Fruit fly (Drosophila melanogaster) whole organism, embryonic: Measurements from ENCODE around the gene sno.

ENCODE experiments used
- Aef1 ChIP-seq: fragments of 200-800 bp; sonication (Bioruptor generic); IDR thresholded peaks from 3 replicates; pipeline ENCODE4 v1.3.6; 2022; ENCODE audit warnings: missing biosample characterization, missing genetic modification characterization
- Antp ChIP-seq: fragments of 200-800 bp; sonication (Bioruptor generic); optimal IDR thresholded peaks from 3 replicates; lab custom pipeline; 2016; ENCODE audit warnings: missing biosample characterization, missing genetic modification characterization
- CG10147 ChIP-seq: fragments of 200-800 bp; sonication (Bioruptor generic); optimal IDR thresholded peaks from 2 replicates; lab custom pipeline; 2019; ENCODE audit warnings: missing biosample characterization, mild to moderate bottlenecking, missing genetic modification characterization, moderate library complexity
- CG10267 ChIP-seq: fragments of 200-800 bp; sonication (Bioruptor generic); optimal IDR thresholded peaks from 2 replicates; lab custom pipeline; 2018; ENCODE audit warnings: missing biosample characterization, mild to moderate bottlenecking, missing genetic modification characterization, moderate library complexity
- CG10431 ChIP-seq: fragments of 200-800 bp; sonication (Bioruptor generic); optimal IDR thresholded peaks from 3 replicates; lab custom pipeline; 2018; ENCODE audit warnings: missing biosample characterization, mild to moderate bottlenecking, missing genetic modification characterization
- CG12155 ChIP-seq: fragments of 200-800 bp; sonication (Bioruptor generic); optimal IDR thresholded peaks from 3 replicates; lab custom pipeline; 2016; ENCODE audit warnings: missing biosample characterization, missing genetic modification characterization
- CG1233 ChIP-seq: fragments of 200-800 bp; sonication (Bioruptor generic); optimal IDR thresholded peaks from 4 replicates; lab custom pipeline; 2018; ENCODE audit warnings: missing biosample characterization, mild to moderate bottlenecking, missing genetic modification characterization
- CG13123 ChIP-seq: fragments of 200-800 bp; sonication (Bioruptor generic); optimal IDR thresholded peaks from 2 replicates; lab custom pipeline; 2016; ENCODE audit warnings: missing biosample characterization, missing genetic modification characterization
- CG13775 ChIP-seq: fragments of 200-800 bp; sonication (Bioruptor generic); optimal IDR thresholded peaks from 3 replicates; lab custom pipeline; 2017; ENCODE audit warnings: missing biosample characterization, mild to moderate bottlenecking, missing genetic modification characterization
- CG1602 ChIP-seq: fragments of 200-800 bp; sonication (Bioruptor generic); optimal IDR thresholded peaks from 3 replicates; lab custom pipeline; 2016; ENCODE audit warnings: missing biosample characterization, missing genetic modification characterization
- CG17328 ChIP-seq: fragments of 200-800 bp; sonication (Bioruptor generic); IDR thresholded peaks from 2 replicates; pipeline ENCODE4 v1.3.6; 2022; ENCODE audit warnings: missing biosample characterization, missing genetic modification characterization
- CG17568 ChIP-seq: fragments of 200-800 bp; sonication (Bioruptor generic); optimal IDR thresholded peaks from 2 replicates; lab custom pipeline; 2018; ENCODE audit warnings: missing biosample characterization, mild to moderate bottlenecking, missing genetic modification characterization, moderate library complexity
- CG18619 ChIP-seq: fragments of 200-800 bp; sonication (Bioruptor generic); optimal IDR thresholded peaks from 3 replicates; lab custom pipeline; 2017; ENCODE audit warnings: missing biosample characterization, mild to moderate bottlenecking, missing genetic modification characterization
- CG31224 ChIP-seq: fragments of 200-800 bp; sonication (Bioruptor generic); IDR thresholded peaks from 2 replicates; pipeline ENCODE4 v1.3.6; 2022; ENCODE audit warnings: missing biosample characterization, missing genetic modification characterization
- CG32772 ChIP-seq: fragments of 200-800 bp; sonication (Bioruptor generic); IDR thresholded peaks from 2 replicates; pipeline ENCODE4 v1.3.6; 2022; ENCODE audit warnings: missing biosample characterization, missing genetic modification characterization
- CG34376 ChIP-seq: fragments of 200-800 bp; sonication (Bioruptor generic); optimal IDR thresholded peaks from 2 replicates; lab custom pipeline; 2018; ENCODE audit warnings: missing biosample characterization, mild to moderate bottlenecking, missing genetic modification characterization
- CG3847 ChIP-seq: fragments of 200-800 bp; sonication (Bioruptor generic); IDR thresholded peaks from 2 replicates; pipeline ENCODE4 v1.3.6; 2022; ENCODE audit warnings: missing biosample characterization, missing genetic modification characterization
- CG3995 ChIP-seq: fragments of 200-800 bp; sonication (Bioruptor generic); optimal IDR thresholded peaks from 3 replicates; lab custom pipeline; 2016; ENCODE audit warnings: missing biosample characterization, missing genetic modification characterization
- CG4360 ChIP-seq: fragments of 200-800 bp; sonication (Bioruptor generic); IDR thresholded peaks from 2 replicates; pipeline ENCODE4 v1.3.6; 2022; ENCODE audit warnings: missing biosample characterization, missing genetic modification characterization
- CG4854 ChIP-seq: fragments of 200-800 bp; sonication (Bioruptor generic); optimal IDR thresholded peaks from 2 replicates; lab custom pipeline; 2016; ENCODE audit warnings: missing biosample characterization, missing genetic modification characterization, inconsistent platforms
- CG5245 ChIP-seq: fragments of 200-800 bp; sonication (Bioruptor generic); optimal IDR thresholded peaks from 3 replicates; lab custom pipeline; 2016; ENCODE audit warnings: missing biosample characterization, missing genetic modification characterization
- CG6683 ChIP-seq: fragments of 200-800 bp; sonication (Bioruptor generic); optimal IDR thresholded peaks from 2 replicates; lab custom pipeline; 2017; ENCODE audit warnings: missing biosample characterization, mild to moderate bottlenecking, missing genetic modification characterization, missing genetic modification reagents
- CG6689 ChIP-seq: fragments of 200-800 bp; sonication (Bioruptor generic); IDR thresholded peaks from 2 replicates; pipeline ENCODE4 v1.3.6; 2022; ENCODE audit warnings: missing biosample characterization, missing genetic modification characterization
- CG7963 ChIP-seq: fragments of 200-800 bp; sonication (Bioruptor generic); IDR thresholded peaks from 3 replicates; pipeline ENCODE4 v1.3.6; 2022; ENCODE audit warnings: missing biosample characterization, missing genetic modification characterization; ENCODE audit not compliant: partially characterized antibody
- CG8290 ChIP-seq, 3 experiments: fragments of 200-800 bp; sonication (Bioruptor generic); optimal IDR thresholded peaks; 2 replicates each; lab custom pipeline; 2016 to 2019; ENCODE audit warnings: missing biosample characterization in 3 of 3, missing genetic modification characterization in 3 of 3, mild to moderate bottlenecking in 2 of 3, moderate library complexity in 1 of 3
- CG8924 ChIP-seq: fragments of 200-800 bp; optimal IDR thresholded peaks from 3 replicates; lab custom pipeline; 2019; ENCODE audit warnings: missing biosample characterization, mild to moderate bottlenecking, missing genetic modification characterization, moderate library complexity
- CG8944 ChIP-seq: fragments of 200-800 bp; sonication (Bioruptor generic); optimal IDR thresholded peaks from 3 replicates; lab custom pipeline; 2016; ENCODE audit warnings: missing biosample characterization, missing genetic modification characterization
- CG9797 ChIP-seq: fragments of 200-800 bp; sonication (Bioruptor generic); optimal IDR thresholded peaks from 3 replicates; lab custom pipeline; 2018; ENCODE audit warnings: missing biosample characterization, mild to moderate bottlenecking, missing genetic modification characterization
- D ChIP-seq, 2 experiments: fragments of 200-800 bp in 1 of 2; fragments of >200 bp in 1 of 2; sonication (Bioruptor generic) in 1 of 2; optimal IDR thresholded peaks; 2 replicates in 1 of 2; 3 replicates in 1 of 2; lab custom pipeline; 2017; ENCODE audit warnings: mild to moderate bottlenecking in 1 of 2, missing biosample characterization in 1 of 2, missing genetic modification characterization in 1 of 2, missing genetic modification reagents in 1 of 2
- Dad ChIP-seq: fragments of 200-800 bp; sonication (Bioruptor generic); optimal IDR thresholded peaks from 3 replicates; lab custom pipeline; 2016; ENCODE audit warnings: missing biosample characterization, missing genetic modification characterization
- Gsc ChIP-seq: fragments of 200-800 bp; sonication (Bioruptor generic); IDR thresholded peaks from 2 replicates; pipeline ENCODE4 v1.3.6; 2022; ENCODE audit warnings: missing biosample characterization, missing genetic modification characterization
- H2.0 ChIP-seq: fragments of 200-800 bp; sonication (Bioruptor generic); IDR thresholded peaks from 2 replicates; pipeline ENCODE4 v1.3.6; 2022; ENCODE audit warnings: missing biosample characterization, missing genetic modification characterization
- Hmr ChIP-seq: fragments of 200-800 bp; sonication (Bioruptor generic); optimal IDR thresholded peaks from 3 replicates; lab custom pipeline; 2017; ENCODE audit warnings: mild to moderate bottlenecking, missing biosample characterization, missing genetic modification reagents, missing genetic modification characterization
- Hr78 ChIP-seq, 2 experiments: fragments of 200-800 bp in 1 of 2; fragments of >200 bp in 1 of 2; sonication (Bioruptor generic) in 1 of 2; optimal IDR thresholded peaks; 2 replicates each; lab custom pipeline; 2017 to 2019; ENCODE audit warnings: missing biosample characterization in 2 of 2, missing genetic modification characterization in 2 of 2, mild to moderate bottlenecking in 1 of 2, moderate library complexity in 1 of 2
- Kr ChIP-seq: fragments of 200-800 bp; sonication (Bioruptor generic); optimal IDR thresholded peaks from 2 replicates; lab custom pipeline; 2017; ENCODE audit warnings: missing biosample characterization, mild to moderate bottlenecking, missing genetic modification characterization
- Med ChIP-seq: fragments of 200-800 bp; sonication (Bioruptor generic); peaks from one replicate; lab custom pipeline; 2016; ENCODE audit warnings: missing biosample characterization, missing genetic modification characterization, mild to moderate bottlenecking, inconsistent platforms, moderate library complexity
- NFAT ChIP-seq: fragments of 200-800 bp; sonication (Bioruptor generic); IDR thresholded peaks from 2 replicates; pipeline ENCODE4 v1.3.6; 2022; ENCODE audit warnings: missing biosample characterization, missing genetic modification characterization
- amos ChIP-seq: fragments of 200-800 bp; sonication (Bioruptor generic); IDR thresholded peaks from 2 replicates; pipeline ENCODE4 v1.3.6; 2022; ENCODE audit warnings: missing biosample characterization, missing genetic modification characterization; ENCODE audit not compliant: partially characterized antibody
- ftz-f1 ChIP-seq: fragments of 200-800 bp; sonication (Bioruptor generic); optimal IDR thresholded peaks from 2 replicates; lab custom pipeline; 2016; ENCODE audit warnings: missing biosample characterization, missing genetic modification characterization
- insv ChIP-seq, 2 experiments: fragments of 200-800 bp; sonication (Bioruptor generic); optimal IDR thresholded peaks; 3 replicates each; lab custom pipeline; 2016 to 2018; ENCODE audit warnings: missing biosample characterization in 2 of 2, missing genetic modification characterization in 2 of 2
- kay ChIP-seq: fragments of 200-800 bp; sonication (Bioruptor generic); optimal IDR thresholded peaks from 2 replicates; lab custom pipeline; 2016; ENCODE audit warnings: missing biosample characterization, missing genetic modification characterization
- lilli ChIP-seq: fragments of 200-800 bp; sonication (Bioruptor generic); optimal IDR thresholded peaks from 3 replicates; lab custom pipeline; 2016; ENCODE audit warnings: missing biosample characterization, missing genetic modification characterization
- lmd ChIP-seq: fragments of 200-800 bp; sonication (Bioruptor generic); IDR thresholded peaks from 2 replicates; pipeline ENCODE4 v1.3.6; 2022; ENCODE audit warnings: missing biosample characterization, missing genetic modification characterization
- luna ChIP-seq: fragments of 200-800 bp; sonication (Bioruptor generic); optimal IDR thresholded peaks from 2 replicates; lab custom pipeline; 2016; ENCODE audit warnings: missing biosample characterization, missing genetic modification characterization
- mam ChIP-seq: fragments of 200-800 bp; sonication (Bioruptor generic); optimal IDR thresholded peaks from 3 replicates; lab custom pipeline; 2016; ENCODE audit warnings: missing biosample characterization, missing genetic modification characterization
- prd ChIP-seq, 3 experiments: fragments of >200 bp in 2 of 3; fragments of 200-800 bp in 1 of 3; sonication (Bioruptor generic) in 1 of 3; optimal IDR thresholded peaks in 2 of 3; IDR thresholded peaks in 1 of 3; 2 replicates in 2 of 3; 3 replicates in 1 of 3; pipeline versions ENCODE4 v1.3.6 to Lab custom; 2017 to 2022; ENCODE audit warnings: missing biosample characterization in 1 of 3, missing genetic modification characterization in 1 of 3
- shn ChIP-seq: fragments of 200-800 bp; sonication (Bioruptor generic); optimal IDR thresholded peaks from 3 replicates; lab custom pipeline; 2016; ENCODE audit warnings: missing biosample characterization, missing genetic modification characterization
- stc ChIP-seq: fragments of 200-800 bp; sonication (Bioruptor generic); IDR thresholded peaks from 2 replicates; pipeline ENCODE4 v1.3.6; 2022; ENCODE audit warnings: missing biosample characterization, missing genetic modification characterization
- tup ChIP-seq: fragments of 200-800 bp; sonication (Bioruptor generic); optimal IDR thresholded peaks from 2 replicates; lab custom pipeline; 2016; ENCODE audit warnings: missing biosample characterization, mild to moderate bottlenecking, missing genetic modification characterization, moderate library complexity

Gene sno

dm6 chrX:13214056-13214455 lies 2.6 kb upstream of the sno start (continued):
- TF ChIP-seq NFAT (no peak), CG1233 (GFP tag; lab: Kevin White, UChicago) (peak; percentile 30), stc (GFP tag; lab: Robert Waterston, UW) (peak; percentile 72), ftz-f1 (no peak), mam (GFP tag; lab: Kevin White, UChicago) (peak; percentile 65), CG13123 (GFP tag; lab: Kevin White, UChicago) (peak; percentile 24), prd (optimal IDR thresholded peaks at IDR 0.05; lab: Kevin White, UChicago) (no peak), prd (GFP tag; IDR thresholded peaks at IDR 0.05; lab: Robert Waterston, UW) (peak; percentile 78), H2.0 (GFP tag; lab: Robert Waterston, UW) (peak; percentile 51; the same call in 1 of the 2 replicates), CG31224 (GFP tag; lab: Robert Waterston, UW) (peak; percentile 31; the same call in 1 of the 2 replicates), Antp (GFP tag; lab: Kevin White, UChicago) (peak; percentile 63), shn (GFP tag; lab: Kevin White, UChicago) (peak; percentile 67), tup (no peak), CG4360 (no peak), CG7963 (no peak), CG34376 (GFP tag; lab: Kevin White, UChicago) (no peak), insv (GFP tag; optimal IDR thresholded peaks at IDR 0.05; lab: Kevin White, UChicago) (no peak), CG13775 (GFP tag; lab: Kevin White, UChicago) (peak; percentile 57), Gsc (GFP tag; lab: Robert Waterston, UW) (no peak), CG10431 (GFP tag; lab: Kevin White, UChicago) (no peak), CG3847 (GFP tag; lab: Robert Waterston, UW) (peak; percentile 39), CG32772 (GFP tag; lab: Robert Waterston, UW) (peak; percentile 37; the same call in 1 of the 2 replicates), CG9797 (GFP tag; lab: Kevin White, UChicago) (no peak), CG3995 (no peak), lilli (GFP tag; lab: Kevin White, UChicago) (peak; percentile 79), CG6683 (GFP tag; lab: Kevin White, UChicago) (no peak), CG10147 (GFP tag; lab: Kevin White, UChicago) (peak; percentile 26), CG18619 (peak; percentile 32), CG17568 (peak; percentile 46), CG8290 (GFP tag; optimal IDR thresholded peaks at IDR 0.05; lab: Kevin White, UChicago) (peak; percentile 51), CG8290 (tag; optimal IDR thresholded peaks at IDR 0.05; lab: Kevin White, UChicago) (peak in 1 of 2 experiments; percentile 68), lmd (GFP tag; lab: Robert Waterston, UW) (peak; percentile 59), CG17328 (peak; percentile 67), CG8944 (peak; percentile 71), luna (GFP tag; lab: Kevin White, UChicago) (peak; percentile 12), CG4854 (peak; percentile 49), Med (GFP tag; lab: Kevin White, UChicago) (peak; percentile 94), amos (no peak), Hr78 (GFP tag; optimal IDR thresholded peaks at IDR 0.05; lab: Kevin White, UChicago) (no peak), Dad (GFP tag; lab: Kevin White, UChicago) (no peak), CG1602 (GFP tag; lab: Kevin White, UChicago) (peak; percentile 55), D (optimal IDR thresholded peaks at IDR 0.05; lab: Kevin White, UChicago) (no peak), D (GFP tag; optimal IDR thresholded peaks at IDR 0.05; lab: Kevin White, UChicago) (peak; percentile 38), Aef1 (GFP tag; lab: Robert Waterston, UW) (peak; percentile 55), Kr (GFP tag; lab: Kevin White, UChicago) (no peak), CG6689 (GFP tag; lab: Robert Waterston, UW) (peak; percentile 69), kay (GFP tag; lab: Kevin White, UChicago) (peak; percentile 46), CG12155 (GFP tag; lab: Kevin White, UChicago) (peak; percentile 62), Hmr (GFP tag; lab: Kevin White, UChicago) (peak; percentile 54), CG10267 (tag; lab: Kevin White, UChicago) (peak; percentile 50), CG5245 (GFP tag; lab: Kevin White, UChicago) (peak; percentile 40), CG8924 (tag; lab: Kevin White, UChicago) (no peak)
